Worm (Caenorhabditis elegans) whole organism, young adult: ENCODE data around the gene C09G1.4.

ENCODE experiments used
- B0261.1 ChIP-seq: sonication (generic microtip); optimal IDR thresholded peaks from 2 replicates; lab custom pipeline; 2016; ENCODE audit warnings: mild to moderate bottlenecking, missing genetic modification characterization, moderate library complexity, missing compliant biosample characterization
- C06A6.2 ChIP-seq: fragments of 200-800 bp; sonication (Bioruptor generic); conservative IDR thresholded peaks from 2 replicates; pipeline ENCODE4 v1.3.6; 2022; ENCODE audit warnings: missing genetic modification characterization, missing compliant biosample characterization
- D2030.7 ChIP-seq: fragments of 200-800 bp; sonication (Bioruptor generic); IDR thresholded peaks from 2 replicates; pipeline ENCODE4 v1.3.6; 2022; ENCODE audit warnings: missing genetic modification reagents, missing genetic modification characterization, missing compliant biosample characterization
- F57C9.4 ChIP-seq: sonication (generic microtip); optimal IDR thresholded peaks from 2 replicates; lab custom pipeline; 2017; ENCODE audit warnings: mild to moderate bottlenecking, missing genetic modification characterization, missing compliant biosample characterization
- ama-1 ChIP-seq, 3 experiments: fragments of 150-350 bp in 1 of 3; sonication (generic microtip) in 2 of 3; optimal IDR thresholded peaks; 2 replicates each; lab custom pipeline; 2014 to 2018; ENCODE audit warnings: missing biosample characterization in 2 of 3, missing genetic modification characterization in 2 of 3, missing genetic modification reagents in 2 of 3
- ccch-3 ChIP-seq: fragments of 200-800 bp; sonication (Bioruptor generic); optimal IDR thresholded peaks from 2 replicates; lab custom pipeline; 2018; ENCODE audit warnings: mild to moderate bottlenecking, missing genetic modification characterization, missing compliant biosample characterization
- ceh-91 ChIP-seq: fragments of 200-800 bp; sonication (Bioruptor generic); IDR thresholded peaks from 2 replicates; pipeline ENCODE4 v1.3.6; 2022; ENCODE audit warnings: missing genetic modification reagents, missing genetic modification characterization, missing compliant biosample characterization
- madf-3 ChIP-seq: fragments of 200-800 bp; sonication (Bioruptor generic); IDR thresholded peaks from 2 replicates; pipeline ENCODE4 v1.3.6; 2022; ENCODE audit warnings: missing genetic modification reagents, missing genetic modification characterization, missing compliant biosample characterization
- nhr-90 ChIP-seq: sonication (generic microtip); optimal IDR thresholded peaks from 2 replicates; lab custom pipeline; 2016; ENCODE audit warnings: missing genotype, mild to moderate bottlenecking, missing genetic modification characterization, missing compliant biosample characterization
- sea-2 ChIP-seq: fragments of 200-800 bp; sonication (Bioruptor generic); IDR thresholded peaks from 2 replicates; pipeline ENCODE4 v1.3.6; 2022; ENCODE audit warnings: missing genetic modification characterization, missing compliant biosample characterization
- snpc-4 ChIP-seq, 5 experiments: fragments of 150-350 bp in 1 of 5; sonication (generic microtip) in 4 of 5; optimal IDR thresholded peaks; 2 replicates each; lab custom pipeline; 2014 to 2018; ENCODE audit warnings: missing genetic modification characterization in 5 of 5, missing biosample characterization in 3 of 5, antibody characterized with exemption in 2 of 5, mild to moderate bottlenecking in 2 of 5, missing compliant biosample characterization in 2 of 5, missing genotype in 2 of 5, moderate library complexity in 2 of 5, missing genetic modification reagents in 1 of 5
- unc-62 ChIP-seq: fragments of 150-350 bp; optimal IDR thresholded peaks from 2 replicates; lab custom pipeline; 2014; ENCODE audit warnings: missing biosample characterization, missing genetic modification reagents, missing genetic modification characterization
- ztf-26 ChIP-seq: sonication (generic microtip); optimal IDR thresholded peaks from 2 replicates; lab custom pipeline; 2017; ENCODE audit warnings: missing genetic modification characterization, missing compliant biosample characterization

ce11 chrX:15958767-15959166 lies 47.7 kb downstream of the C09G1.4 start, which contains the start of gene C09G1.5:
- no peak for TF ChIP-seq snpc-4 (GFP tag; optimal IDR thresholded peaks at IDR 0.05; lab: Kevin White, UChicago)
- TF ChIP-seq snpc-4 (tag; optimal IDR thresholded peaks at IDR 0.05; lab: Kevin White, UChicago) = no peak
- no peak for TF ChIP-seq sea-2 (GFP tag; lab: Robert Waterston, UW)
- TF ChIP-seq ccch-3 (GFP tag; lab: Kevin White, UChicago) = no peak
- no peak for TF ChIP-seq unc-62 (GFP tag; lab: Kevin White, UChicago)
- TF ChIP-seq ztf-26 = no peak
- no peak for TF ChIP-seq D2030.7 (GFP tag; lab: Robert Waterston, UW)
- no peak for TF ChIP-seq F57C9.4 (tag; lab: Kevin White, UChicago)
- TF ChIP-seq madf-3 (GFP tag; lab: Robert Waterston, UW) = no peak
- no peak for TF ChIP-seq ama-1 (optimal IDR thresholded peaks at IDR 0.05; lab: Kevin White, UChicago)
- TF ChIP-seq ama-1 (GFP tag; optimal IDR thresholded peaks at IDR 0.05; lab: Kevin White, UChicago) = no peak
- no peak for TF ChIP-seq B0261.1
- TF ChIP-seq nhr-90 (tag; lab: Kevin White, UChicago) = no peak
- TF ChIP-seq ceh-91 (GFP tag; lab: Robert Waterston, UW) = no peak
- no peak for TF ChIP-seq C06A6.2 (GFP tag; lab: Robert Waterston, UW)
